Worm (Caenorhabditis elegans) whole organism, L4 larva: ENCODE data around the gene nspc-18.
"Not testable (repeated sequence)": the region's sequence is repeated elsewhere in the genome, so short reads cannot be mapped to it uniquely, and the experiment has no call there.

Experiments used
- F10B5.3 ChIP-seq: sonication (generic microtip); optimal IDR thresholded peaks from 2 replicates; lab custom pipeline; 2016; ENCODE audit warnings: mild to moderate bottlenecking, missing genetic modification characterization, missing compliant biosample characterization
- F49E8.2 ChIP-seq: sonication (generic microtip); optimal IDR thresholded peaks from 2 replicates; lab custom pipeline; 2016; ENCODE audit warnings: missing compliant biosample characterization, mild to moderate bottlenecking, missing genetic modification characterization, borderline replicate concordance
- T20F7.1 ChIP-seq: fragments of 200-800 bp; sonication (Bioruptor generic); optimal IDR thresholded peaks from 2 replicates; lab custom pipeline; 2018; ENCODE audit warnings: mild to moderate bottlenecking, missing genetic modification characterization, missing compliant biosample characterization
- Y5F2A.4 ChIP-seq: fragments of 200-800 bp; sonication (Bioruptor generic); optimal IDR thresholded peaks from 2 replicates; lab custom pipeline; 2018; ENCODE audit warnings: mild to moderate bottlenecking, missing genetic modification characterization, missing compliant biosample characterization
- aha-1 ChIP-seq: fragments of 150-350 bp; peaks from one replicate; lab custom pipeline; 2014; ENCODE audit warnings: missing biosample characterization, missing genetic modification characterization
- ama-1 ChIP-seq: fragments of 150-350 bp; optimal IDR thresholded peaks from 2 replicates; lab custom pipeline; 2014; ENCODE audit warnings: inconsistent platforms, mixed read lengths
- arid-1 ChIP-seq: fragments of 200-800 bp; sonication (Bioruptor generic); conservative IDR thresholded peaks from 2 replicates; pipeline ENCODE4 v1.3.6; 2022; ENCODE audit warnings: missing genetic modification reagents, missing genetic modification characterization, missing compliant biosample characterization
- ceh-32 ChIP-seq: sonication (generic microtip); optimal IDR thresholded peaks from 2 replicates; lab custom pipeline; 2016; ENCODE audit warnings: mild to moderate bottlenecking, missing genetic modification characterization, missing compliant biosample characterization; ENCODE audit not compliant: poor library complexity
- ceh-82 ChIP-seq: sonication (generic microtip); optimal IDR thresholded peaks from 2 replicates; lab custom pipeline; 2017; ENCODE audit warnings: missing biosample characterization, missing genetic modification characterization
- daf-16 ChIP-seq, 3 experiments: sonication (generic microtip); optimal IDR thresholded peaks; 2 replicates each; lab custom pipeline; 2016 to 2017; ENCODE audit warnings: missing genetic modification characterization in 3 of 3, missing genetic modification reagents in 3 of 3, mild to moderate bottlenecking in 2 of 3, missing compliant biosample characterization in 2 of 3, missing biosample characterization in 1 of 3, moderate library complexity in 1 of 3
- dmd-6 ChIP-seq: fragments of 200-800 bp; sonication (Bioruptor generic); IDR thresholded peaks from 2 replicates; pipeline ENCODE4 v1.3.6; 2022; ENCODE audit warnings: missing genetic modification reagents, missing genetic modification characterization, missing compliant biosample characterization
- dmd-8 ChIP-seq: fragments of 200-800 bp; sonication (Bioruptor generic); IDR thresholded peaks from 2 replicates; pipeline ENCODE4 v1.3.6; 2022; ENCODE audit warnings: missing genetic modification characterization, missing compliant biosample characterization
- dmd-9 ChIP-seq: fragments of 200-800 bp; sonication (Bioruptor generic); IDR thresholded peaks from 2 replicates; pipeline ENCODE4 v1.3.6; 2022; ENCODE audit warnings: missing genetic modification reagents, missing genetic modification characterization, missing compliant biosample characterization
- fos-1 ChIP-seq: fragments of 150-350 bp; optimal IDR thresholded peaks from 2 replicates; lab custom pipeline; 2014; ENCODE audit warnings: missing biosample characterization, missing genetic modification characterization
- hif-1 ChIP-seq, 2 experiments: sonication (generic microtip); optimal IDR thresholded peaks; 2 replicates each; lab custom pipeline; 2016 to 2017; ENCODE audit warnings: missing compliant biosample characterization in 2 of 2, missing genetic modification characterization in 2 of 2, missing genetic modification reagents in 2 of 2, missing genotype in 2 of 2, mild to moderate bottlenecking in 1 of 2
- hlh-11 ChIP-seq: fragments of 200-800 bp; sonication (Bioruptor generic); optimal IDR thresholded peaks from 2 replicates; lab custom pipeline; 2018; ENCODE audit warnings: mild to moderate bottlenecking, missing genetic modification characterization, missing compliant biosample characterization
- hlh-30 ChIP-seq: sonication (generic microtip); optimal IDR thresholded peaks from 2 replicates; lab custom pipeline; 2017; ENCODE audit warnings: antibody characterized with exemption, mild to moderate bottlenecking, missing genetic modification characterization, missing compliant biosample characterization; ENCODE audit not compliant: insufficient read depth
- hmg-1.1 ChIP-seq: fragments of 200-800 bp; sonication (Bioruptor generic); IDR thresholded peaks from 2 replicates; pipeline ENCODE4 v1.3.6; 2022; ENCODE audit warnings: missing genetic modification reagents, missing genetic modification characterization, missing compliant biosample characterization
- lim-7 ChIP-seq: fragments of 200-800 bp; sonication (Bioruptor generic); IDR thresholded peaks from 2 replicates; pipeline ENCODE4 v1.3.6; 2022; ENCODE audit warnings: missing genetic modification characterization, missing compliant biosample characterization
- lin-38 ChIP-seq: fragments of 200-800 bp; sonication (Bioruptor generic); IDR thresholded peaks from 2 replicates; pipeline ENCODE4 v1.3.6; 2022; ENCODE audit warnings: missing genetic modification reagents, missing genetic modification characterization, missing compliant biosample characterization
- lir-3 ChIP-seq: sonication (generic microtip); optimal IDR thresholded peaks from 2 replicates; lab custom pipeline; 2016; ENCODE audit warnings: mild to moderate bottlenecking, missing genetic modification characterization, missing compliant biosample characterization
- madf-5 ChIP-seq, 2 experiments: fragments of 200-800 bp; sonication (Bioruptor generic); IDR thresholded peaks; 2 replicates each; pipeline ENCODE4 v1.3.6; 2022; ENCODE audit warnings: missing compliant biosample characterization in 2 of 2, missing genetic modification characterization in 2 of 2
- madf-9 ChIP-seq: fragments of 200-800 bp; sonication (Bioruptor generic); conservative IDR thresholded peaks from 2 replicates; pipeline ENCODE4 v1.3.6; 2022; ENCODE audit warnings: missing genetic modification reagents, missing genetic modification characterization, missing compliant biosample characterization
- mdl-1 ChIP-seq, 2 experiments: fragments of 150-350 bp in 1 of 2; sonication (generic microtip) in 1 of 2; optimal IDR thresholded peaks; 2 replicates each; lab custom pipeline; 2014 to 2017; ENCODE audit warnings: missing biosample characterization in 2 of 2, missing genetic modification characterization in 2 of 2
- mdt-29 ChIP-seq: fragments of 200-800 bp; sonication (Bioruptor generic); IDR thresholded peaks from 2 replicates; pipeline ENCODE4 v1.3.6; 2022; ENCODE audit warnings: missing genetic modification reagents, missing genetic modification characterization, missing compliant biosample characterization
- nhr-10 ChIP-seq: fragments of 150-350 bp; optimal IDR thresholded peaks from 2 replicates; lab custom pipeline; 2014; ENCODE audit warnings: missing biosample characterization, missing genetic modification characterization
- nhr-102 ChIP-seq: sonication (generic microtip); optimal IDR thresholded peaks from 2 replicates; lab custom pipeline; 2016; ENCODE audit warnings: mild to moderate bottlenecking, missing genetic modification characterization, moderate library complexity, missing compliant biosample characterization
- nhr-237 ChIP-seq: sonication (generic microtip); optimal IDR thresholded peaks from 2 replicates; lab custom pipeline; 2017; ENCODE audit warnings: missing biosample characterization, missing genetic modification characterization
- nhr-25 ChIP-seq: sonication (generic microtip); optimal IDR thresholded peaks from 2 replicates; lab custom pipeline; 2017; ENCODE audit warnings: missing genetic modification characterization, mild to moderate bottlenecking, missing compliant biosample characterization, antibody characterized with exemption, moderate library complexity, borderline replicate concordance; ENCODE audit not compliant: insufficient read depth
- nhr-42 ChIP-seq: fragments of 200-800 bp; sonication (Bioruptor generic); IDR thresholded peaks from 2 replicates; pipeline ENCODE4 v1.3.6; 2022; ENCODE audit warnings: missing genetic modification characterization, missing compliant biosample characterization
- php-3 ChIP-seq: fragments of 200-800 bp; sonication (Bioruptor generic); IDR thresholded peaks from 2 replicates; pipeline ENCODE4 v1.3.6; 2022; ENCODE audit warnings: missing genetic modification reagents, missing genetic modification characterization, missing compliant biosample characterization
- rbr-2 ChIP-seq: sonication (generic microtip); optimal IDR thresholded peaks from 2 replicates; lab custom pipeline; 2016; ENCODE audit warnings: missing genotype, missing genetic modification characterization, missing compliant biosample characterization
- saeg-2 ChIP-seq: fragments of 200-800 bp; sonication (Bioruptor generic); IDR thresholded peaks from 2 replicates; pipeline ENCODE4 v1.3.6; 2022; ENCODE audit warnings: missing genetic modification reagents, missing genetic modification characterization, missing compliant biosample characterization
- set-16 ChIP-seq: fragments of 200-800 bp; sonication (Bioruptor generic); IDR thresholded peaks from 2 replicates; pipeline ENCODE4 v1.3.6; 2022; ENCODE audit warnings: missing genetic modification reagents, missing genetic modification characterization, missing compliant biosample characterization
- tag-97 ChIP-seq: fragments of 200-800 bp; sonication (Bioruptor generic); IDR thresholded peaks from 2 replicates; pipeline ENCODE4 v1.3.6; 2022; ENCODE audit warnings: missing genetic modification characterization, missing compliant biosample characterization
- tra-1 ChIP-seq: fragments of 200-800 bp; sonication (Bioruptor generic); IDR thresholded peaks from 2 replicates; pipeline ENCODE4 v1.3.6; 2022; ENCODE audit warnings: missing genetic modification reagents, missing genetic modification characterization, missing compliant biosample characterization
- vab-7 ChIP-seq: fragments of 200-800 bp; sonication (Bioruptor generic); IDR thresholded peaks from 2 replicates; pipeline ENCODE4 v1.3.6; 2022; ENCODE audit warnings: missing genetic modification reagents, missing genetic modification characterization, missing compliant biosample characterization
- zag-1 ChIP-seq: fragments of 150-350 bp; optimal IDR thresholded peaks from 2 replicates; lab custom pipeline; 2014; ENCODE audit warnings: missing biosample characterization, missing genetic modification characterization
- zfp-3 ChIP-seq: fragments of 200-800 bp; sonication (Bioruptor generic); conservative IDR thresholded peaks from 2 replicates; pipeline ENCODE4 v1.3.6; 2022; ENCODE audit warnings: missing genetic modification reagents, missing genetic modification characterization, missing compliant biosample characterization
- zip-11 ChIP-seq: fragments of 200-800 bp; sonication (Bioruptor generic); IDR thresholded peaks from 2 replicates; pipeline ENCODE4 v1.3.6; 2022; ENCODE audit warnings: missing genetic modification characterization, missing compliant biosample characterization

nspc-18 gene

DNA sequence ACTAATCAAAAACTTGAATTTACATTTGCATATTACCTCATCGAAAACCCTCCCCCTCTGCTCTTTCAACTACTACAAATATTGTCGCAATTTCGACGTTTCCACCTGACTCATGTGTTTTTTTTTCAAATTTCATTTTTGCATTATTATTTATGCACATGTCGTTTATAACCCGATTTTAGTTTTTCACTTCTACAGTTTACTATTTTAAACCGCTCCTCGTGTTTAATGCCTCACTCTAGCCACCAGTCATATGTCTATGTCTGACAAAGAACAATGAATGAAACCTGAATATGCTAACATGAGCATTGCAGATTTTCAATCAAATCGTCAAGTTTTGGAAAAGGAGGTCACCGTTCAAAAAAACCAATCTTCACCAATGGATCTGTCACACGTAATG, 6.7 kb upstream of the nspc-18 start, which contains the start of gene T24C2.5:
Gene T24C2.5 (plus strand): TSS at position 301 of the 400 bp plus-strand sequence.
- TF ChIP-seq dmd-9 = no peak
- TF ChIP-seq hlh-30 (tag; lab: Kevin White, UChicago) = peak; percentile 7

DNA sequence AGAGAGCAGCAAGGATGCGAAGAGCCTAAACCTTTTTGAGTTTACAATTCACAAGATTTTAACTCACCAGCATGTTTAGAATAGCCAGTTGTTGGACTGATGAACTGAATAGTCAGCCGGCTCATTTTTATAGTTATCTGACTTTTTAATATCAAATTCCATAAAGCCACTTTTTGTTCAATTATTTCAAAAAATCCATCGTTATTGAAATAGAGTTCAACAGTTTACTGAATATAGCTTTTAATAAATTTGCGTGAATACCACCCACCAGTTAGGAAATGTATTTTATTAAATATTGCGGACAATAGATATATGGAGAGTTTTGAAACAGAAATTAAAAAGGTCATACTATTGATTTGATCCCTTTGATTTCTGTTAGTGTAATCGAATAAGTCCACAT, 2.6 kb upstream of the nspc-18 start, which contains the start of gene nspc-20:
Gene nspc-20 (minus strand): TSS at position 101 of the 400 bp plus-strand sequence.
- TF ChIP-seq madf-9 (no peak), nhr-102 (tag; lab: Kevin White, UChicago) (no peak)

DNA sequence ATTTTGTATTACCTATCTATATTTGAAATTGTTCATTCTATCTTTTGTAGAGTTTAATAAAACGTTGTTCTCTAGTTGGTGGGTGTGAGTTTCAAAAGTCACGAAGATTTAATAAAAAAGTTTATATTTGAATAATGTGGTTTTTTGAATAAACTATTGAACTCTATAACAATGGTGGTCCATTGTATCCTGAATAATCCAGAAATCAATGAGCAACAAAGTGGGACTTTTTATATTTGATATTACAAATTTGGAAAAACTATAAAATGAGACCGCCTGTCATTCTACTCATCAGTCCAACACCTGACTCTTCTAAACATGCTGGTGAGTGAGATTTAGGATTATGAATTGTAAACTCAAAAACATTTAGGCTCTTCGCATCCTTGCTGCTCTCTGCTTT, 940 bp upstream of the nspc-18 start, which contains the start of gene nspc-19:
Gene nspc-19 (plus strand): TSS at position 301 of the 400 bp plus-strand sequence.
- TF ChIP-seq zip-11 (GFP tag; lab: Robert Waterston, UW); zag-1; madf-5 (GFP tag; IDR thresholded peaks at IDR 0.05; lab: Robert Waterston, UW): not testable (repeated sequence)

DNA sequence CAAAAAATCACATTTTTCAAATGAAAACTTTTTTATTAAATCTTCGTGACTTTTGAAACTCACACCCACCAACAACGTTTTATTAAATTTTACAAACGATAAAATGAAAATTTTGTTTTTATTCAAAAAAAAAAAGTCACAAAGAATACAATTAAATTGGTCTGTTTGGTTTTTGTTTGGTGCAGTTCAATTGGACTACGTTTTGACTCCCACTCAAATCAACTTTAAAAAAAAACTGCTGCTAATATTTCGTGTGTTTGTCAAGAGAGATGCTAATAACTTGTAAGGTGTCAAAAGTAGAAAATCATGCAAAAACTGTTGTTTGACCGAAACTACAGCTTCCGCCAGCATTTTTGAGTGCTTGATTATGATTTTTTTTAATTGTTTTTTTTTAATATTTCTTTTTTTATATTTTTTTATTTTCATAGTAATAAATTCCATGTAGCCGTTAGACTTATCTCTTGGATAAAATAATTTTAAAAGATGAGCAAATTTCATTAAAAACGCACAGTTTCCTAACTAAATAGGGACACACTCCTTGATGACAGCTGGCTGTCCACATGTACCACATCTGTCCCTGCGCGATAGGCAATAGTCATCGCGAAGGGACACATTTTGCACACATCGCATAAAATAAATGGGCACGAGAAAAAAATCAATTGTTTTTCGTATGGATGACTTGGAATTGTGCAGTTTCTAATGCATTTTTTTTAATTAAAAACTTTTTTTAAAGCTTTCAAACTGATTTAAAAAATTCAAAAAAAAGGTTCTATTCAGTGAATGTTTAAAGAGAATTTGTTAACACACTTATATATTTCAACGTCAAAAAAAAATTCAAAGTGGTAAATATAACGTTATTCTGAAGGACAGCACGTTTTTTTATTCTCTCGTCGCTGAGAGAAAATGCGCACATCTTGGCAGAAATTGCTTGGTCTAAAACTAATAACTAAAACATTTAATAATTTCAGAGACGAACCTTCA, 1.8 kb downstream of the nspc-18 start:
- peak; percentile 98 for TF ChIP-seq F10B5.3
- TF ChIP-seq mdt-29 (GFP tag; lab: Robert Waterston, UW) = peak; percentile 94
- TF ChIP-seq daf-16 (GFP tag; optimal IDR thresholded peaks at IDR 0.05; lab: Kevin White, UChicago) = peak; percentile 96 to 99
- TF ChIP-seq daf-16 (tag; optimal IDR thresholded peaks at IDR 0.05; lab: Kevin White, UChicago) = peak; percentile 97
- peak; percentile 92 for TF ChIP-seq ceh-32 (tag; lab: Kevin White, UChicago)
- TF ChIP-seq hif-1 (tag; optimal IDR thresholded peaks at IDR 0.05; lab: Kevin White, UChicago) = peak; percentile 78 to 91
- TF ChIP-seq lim-7 = peak; percentile 47; the same call in 1 of the 2 replicates
- peak; percentile 99 for TF ChIP-seq zfp-3 (GFP tag; lab: Robert Waterston, UW)
- peak; percentile 99 for TF ChIP-seq hlh-11
- TF ChIP-seq dmd-6 (GFP tag; lab: Robert Waterston, UW) = peak; percentile 98
- peak; percentile 99 for TF ChIP-seq nhr-10
- peak; percentile 100 for TF ChIP-seq hmg-1.1 (GFP tag; lab: Robert Waterston, UW)
- TF ChIP-seq arid-1 = peak; percentile 96
- TF ChIP-seq saeg-2 = peak; percentile 99
- peak; percentile 99 for TF ChIP-seq madf-9
- no peak for TF ChIP-seq ama-1
- TF ChIP-seq lin-38 (GFP tag; lab: Robert Waterston, UW) = peak; percentile 91
- TF ChIP-seq set-16 = peak; percentile 45
- TF ChIP-seq lir-3 (tag; lab: Kevin White, UChicago) = peak; percentile 95
- TF ChIP-seq nhr-42 (GFP tag; lab: Robert Waterston, UW) = peak; percentile 100
- TF ChIP-seq F49E8.2 (tag; lab: Kevin White, UChicago) = peak; percentile 48
- TF ChIP-seq Y5F2A.4 (GFP tag; lab: Kevin White, UChicago) = peak; percentile 97
- peak; percentile 99 for TF ChIP-seq tra-1 (GFP tag; lab: Robert Waterston, UW)
- peak; percentile 98 for TF ChIP-seq vab-7 (GFP tag; lab: Robert Waterston, UW)
- TF ChIP-seq php-3 (GFP tag; lab: Robert Waterston, UW) = peak; percentile 99
- TF ChIP-seq nhr-237 = peak; percentile 94
- TF ChIP-seq zip-11 (GFP tag; lab: Robert Waterston, UW) = peak; percentile 78; the same call in 1 of the 2 replicates
- peak; percentile 97 for TF ChIP-seq nhr-25 (tag; lab: Kevin White, UChicago)
- TF ChIP-seq aha-1 = peak; percentile 98
- peak; percentile 96 for TF ChIP-seq fos-1 (tag; lab: Kevin White, UChicago)
- peak; percentile 84 for TF ChIP-seq ceh-82 (tag; lab: Kevin White, UChicago)
- TF ChIP-seq dmd-9 = peak; percentile 93
- TF ChIP-seq tag-97 (GFP tag; lab: Robert Waterston, UW) = 0 out of 2 replicates have a peak, but pooled peaks have one; percentile 49
- peak; percentile 89 to 98 for TF ChIP-seq mdl-1 (tag; optimal IDR thresholded peaks at IDR 0.05; lab: Kevin White, UChicago)
- peak; percentile 99 for TF ChIP-seq rbr-2
- TF ChIP-seq T20F7.1 = peak; percentile 93
- TF ChIP-seq dmd-8 (GFP tag; lab: Robert Waterston, UW) = peak; percentile 79; the same call in 1 of the 2 replicates
